Worm (Caenorhabditis elegans) whole organism, L2 larva: Measurements from ENCODE around the gene cpt-3.

Source experiments
- C34F6.9 ChIP-seq: fragments of 150-350 bp; optimal IDR thresholded peaks from 2 replicates; lab custom pipeline; 2014; ENCODE audit warnings: missing biosample characterization, missing genetic modification characterization
- F13H6.1 ChIP-seq: sonication (generic microtip); optimal IDR thresholded peaks from 2 replicates; lab custom pipeline; 2016; ENCODE audit warnings: missing genetic modification characterization, missing compliant biosample characterization
- R02D3.7 ChIP-seq: fragments of 150-350 bp; optimal IDR thresholded peaks from 2 replicates; lab custom pipeline; 2014; ENCODE audit warnings: missing biosample characterization, missing genetic modification characterization
- Y55F3AM.14 ChIP-seq: fragments of 200-800 bp; sonication (Bioruptor generic); optimal IDR thresholded peaks from 2 replicates; lab custom pipeline; 2018; ENCODE audit warnings: mild to moderate bottlenecking, missing genetic modification characterization, missing compliant biosample characterization
- ZK546.5 ChIP-seq: sonication (generic microtip); optimal IDR thresholded peaks from 2 replicates; lab custom pipeline; 2017; ENCODE audit warnings: missing biosample characterization, missing genetic modification characterization
- alr-1 ChIP-seq: fragments of 150-350 bp; optimal IDR thresholded peaks from 2 replicates; lab custom pipeline; 2014; ENCODE audit warnings: missing biosample characterization, missing genetic modification characterization
- aly-2 ChIP-seq: fragments of 150-350 bp; optimal IDR thresholded peaks from 2 replicates; lab custom pipeline; 2014; ENCODE audit warnings: missing biosample characterization, missing genetic modification characterization
- ama-1 ChIP-seq: fragments of 150-350 bp; optimal IDR thresholded peaks from 2 replicates; lab custom pipeline; 2018; ENCODE audit warnings: inconsistent platforms
- blmp-1 ChIP-seq: sonication (generic microtip); optimal IDR thresholded peaks from 2 replicates; lab custom pipeline; 2017; ENCODE audit warnings: missing genetic modification characterization, mild to moderate bottlenecking, missing compliant biosample characterization, antibody characterized with exemption, moderate library complexity; ENCODE audit not compliant: insufficient read depth
- ceh-82 ChIP-seq: fragments of 150-350 bp; optimal IDR thresholded peaks from 2 replicates; lab custom pipeline; 2014; ENCODE audit warnings: missing biosample characterization, missing genetic modification characterization
- crh-2 ChIP-seq: sonication (generic microtip); optimal IDR thresholded peaks from 2 replicates; lab custom pipeline; 2017; ENCODE audit warnings: missing biosample characterization, missing genetic modification characterization
- dmd-4 ChIP-seq: sonication (generic microtip); optimal IDR thresholded peaks from 2 replicates; lab custom pipeline; 2017; ENCODE audit warnings: missing biosample characterization, missing genetic modification characterization
- egl-27 ChIP-seq: sonication (generic microtip); optimal IDR thresholded peaks from 3 replicates; lab custom pipeline; 2017; ENCODE audit warnings: missing biosample characterization, missing genetic modification reagents, missing genetic modification characterization
- elt-3 ChIP-seq: sonication (generic microtip); optimal IDR thresholded peaks from 2 replicates; lab custom pipeline; 2017; ENCODE audit warnings: missing biosample characterization, missing genetic modification characterization
- fos-1 ChIP-seq: fragments of 150-350 bp; optimal IDR thresholded peaks from 2 replicates; lab custom pipeline; 2014; ENCODE audit warnings: missing biosample characterization, missing genetic modification characterization
- gmeb-1 ChIP-seq: fragments of 150-350 bp; optimal IDR thresholded peaks from 2 replicates; lab custom pipeline; 2014; ENCODE audit warnings: missing biosample characterization, missing genetic modification characterization
- lin-11 ChIP-seq: fragments of 150-350 bp; sonication (generic microtip); optimal IDR thresholded peaks from 2 replicates; lab custom pipeline; 2014; ENCODE audit warnings: missing biosample characterization, missing genetic modification characterization, inconsistent platforms, mixed read lengths
- lin-13 ChIP-seq: fragments of 150-350 bp; optimal IDR thresholded peaks from 2 replicates; lab custom pipeline; 2014; ENCODE audit warnings: missing biosample characterization, missing genetic modification reagents, missing genetic modification characterization
- lin-39 ChIP-seq: fragments of 150-350 bp; optimal IDR thresholded peaks from 2 replicates; lab custom pipeline; 2014; ENCODE audit warnings: missing biosample characterization, missing genetic modification reagents, missing genetic modification characterization
- lsy-2 ChIP-seq, 2 experiments: fragments of 150-350 bp in 1 of 2; sonication (generic microtip) in 1 of 2; optimal IDR thresholded peaks; 2 replicates each; lab custom pipeline; 2014 to 2017; ENCODE audit warnings: missing biosample characterization in 2 of 2, missing genetic modification characterization in 2 of 2
- mbf-1 ChIP-seq: sonication (generic microtip); optimal IDR thresholded peaks from 2 replicates; lab custom pipeline; 2017; ENCODE audit warnings: missing biosample characterization, missing genetic modification characterization
- mdl-1 ChIP-seq, 2 experiments: fragments of 150-350 bp in 1 of 2; sonication (generic microtip) in 1 of 2; optimal IDR thresholded peaks; 2 replicates each; lab custom pipeline; 2017; ENCODE audit warnings: missing biosample characterization in 2 of 2, missing genetic modification characterization in 2 of 2
- nhr-11 ChIP-seq: fragments of 150-350 bp; optimal IDR thresholded peaks from 2 replicates; lab custom pipeline; 2014; ENCODE audit warnings: missing biosample characterization, missing genetic modification characterization
- nhr-129 ChIP-seq: fragments of 150-350 bp; optimal IDR thresholded peaks from 2 replicates; lab custom pipeline; 2014; ENCODE audit warnings: missing biosample characterization, missing genetic modification characterization
- nhr-23 ChIP-seq: fragments of 150-350 bp; optimal IDR thresholded peaks from 2 replicates; lab custom pipeline; 2014; ENCODE audit warnings: missing biosample characterization, missing genetic modification reagents, missing genetic modification characterization
- nhr-237 ChIP-seq: fragments of 150-350 bp; optimal IDR thresholded peaks from 2 replicates; lab custom pipeline; 2014; ENCODE audit warnings: missing biosample characterization, missing genetic modification characterization
- nhr-25 ChIP-seq: fragments of 150-350 bp; sonication (generic microtip); optimal IDR thresholded peaks from 3 replicates; lab custom pipeline; 2014; ENCODE audit warnings: missing biosample characterization, missing genetic modification characterization
- nhr-6 ChIP-seq: fragments of 150-350 bp; optimal IDR thresholded peaks from 2 replicates; lab custom pipeline; 2014; ENCODE audit warnings: missing biosample characterization, missing genetic modification characterization
- peb-1 ChIP-seq: fragments of 150-350 bp; optimal IDR thresholded peaks from 2 replicates; lab custom pipeline; 2014; ENCODE audit warnings: missing biosample characterization, missing genetic modification characterization
- sem-4 ChIP-seq: fragments of 150-350 bp; optimal IDR thresholded peaks from 2 replicates; lab custom pipeline; 2014; ENCODE audit warnings: missing biosample characterization, missing genetic modification reagents, missing genetic modification characterization
- skn-1 ChIP-seq: sonication (generic microtip); optimal IDR thresholded peaks from 2 replicates; lab custom pipeline; 2017; ENCODE audit warnings: missing biosample characterization, missing genetic modification characterization
- sma-3 ChIP-seq: sonication (generic microtip); optimal IDR thresholded peaks from 2 replicates; lab custom pipeline; 2016; ENCODE audit warnings: missing genetic modification reagents, missing genetic modification characterization, missing compliant biosample characterization
- sma-9 ChIP-seq, 2 experiments: fragments of 150-350 bp in 1 of 2; sonication (generic microtip) in 1 of 2; optimal IDR thresholded peaks; 2 replicates each; lab custom pipeline; 2014 to 2016; ENCODE audit warnings: missing genetic modification characterization in 2 of 2, mild to moderate bottlenecking in 1 of 2, missing biosample characterization in 1 of 2, missing compliant biosample characterization in 1 of 2, missing genetic modification reagents in 1 of 2, moderate library complexity in 1 of 2
- snpc-4 ChIP-seq: fragments of 150-350 bp; optimal IDR thresholded peaks from 2 replicates; lab custom pipeline; 2014; ENCODE audit warnings: missing biosample characterization, missing genetic modification characterization
- unc-39 ChIP-seq: fragments of 150-350 bp; optimal IDR thresholded peaks from 2 replicates; lab custom pipeline; 2014; ENCODE audit warnings: missing biosample characterization, missing genetic modification characterization
- unc-55 ChIP-seq: fragments of 150-350 bp; sonication (generic microtip); optimal IDR thresholded peaks from 3 replicates; lab custom pipeline; 2014; ENCODE audit warnings: missing biosample characterization, missing genetic modification reagents, missing genetic modification characterization
- unc-62 ChIP-seq: fragments of 150-350 bp; optimal IDR thresholded peaks from 2 replicates; lab custom pipeline; 2014; ENCODE audit warnings: missing biosample characterization, missing genetic modification reagents, missing genetic modification characterization
- zag-1 ChIP-seq: fragments of 150-350 bp; optimal IDR thresholded peaks from 2 replicates; lab custom pipeline; 2014; ENCODE audit warnings: missing biosample characterization, missing genetic modification characterization
- ztf-1 ChIP-seq: fragments of 200-800 bp; sonication (Bioruptor generic); conservative IDR thresholded peaks from 2 replicates; pipeline ENCODE4 v1.3.6; 2022; ENCODE audit warnings: missing genetic modification characterization, missing compliant biosample characterization
- ztf-11 ChIP-seq: sonication (generic microtip); optimal IDR thresholded peaks from 2 replicates; lab custom pipeline; 2017; ENCODE audit warnings: missing biosample characterization, missing genetic modification characterization
- ztf-4 ChIP-seq: fragments of 150-350 bp; optimal IDR thresholded peaks from 2 replicates; lab custom pipeline; 2014; ENCODE audit warnings: missing biosample characterization, missing genetic modification characterization

cpt-3 gene

ce11 chrIII:2091367-2091766 lies 8.7 kb downstream of the cpt-3 start:
- TF ChIP-seq sem-4, result no peak
- TF ChIP-seq peb-1, result no peak
- peak; percentile 67 for TF ChIP-seq fos-1 (tag; lab: Kevin White, UChicago)
- TF ChIP-seq Y55F3AM.14 (GFP tag; lab: Kevin White, UChicago), result no peak
- TF ChIP-seq sma-3 (GFP tag; lab: Kevin White, UChicago), result no peak

DNA sequence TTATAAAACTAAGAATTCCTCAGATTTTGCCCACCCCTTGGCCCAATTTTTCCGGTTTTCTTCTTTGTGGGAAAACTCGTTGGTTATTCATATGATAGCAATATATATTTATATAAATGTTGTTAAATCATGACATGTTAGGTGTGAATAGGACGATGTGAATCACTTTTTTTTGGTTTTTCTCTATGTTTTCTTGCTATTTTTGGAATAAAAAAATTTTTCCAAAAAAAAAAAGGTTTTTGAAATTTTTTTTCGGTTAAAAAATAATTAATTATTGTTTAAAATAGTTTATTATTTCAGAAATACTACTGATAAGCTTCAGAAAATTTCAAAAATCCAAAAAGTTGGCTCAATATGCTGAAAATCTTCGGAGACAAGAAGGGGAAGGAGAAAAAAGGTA lies 9.8 kb downstream of the cpt-3 start, which contains the start of gene Y48G9A.9:
Y48G9A.9 (plus strand) TSS at position 301 of the 400 bp plus-strand sequence.
- no peak for TF ChIP-seq nhr-129 (tag; lab: Kevin White, UChicago)
- no peak for TF ChIP-seq ztf-1 (GFP tag; lab: Robert Waterston, UW)
- TF ChIP-seq gmeb-1, result no peak
- TF ChIP-seq F13H6.1 (tag; lab: Kevin White, UChicago), result no peak
- no peak for TF ChIP-seq fos-1 (tag; lab: Kevin White, UChicago)
- TF ChIP-seq dmd-4 (tag; lab: Kevin White, UChicago), result no peak
- TF ChIP-seq nhr-23, result no peak
- no peak for TF ChIP-seq nhr-237
- TF ChIP-seq nhr-11 (tag; lab: Kevin White, UChicago), result no peak
- TF ChIP-seq C34F6.9, result no peak
- no peak for TF ChIP-seq lin-39 (tag; lab: Kevin White, UChicago)
- no peak for TF ChIP-seq crh-2 (tag; lab: Kevin White, UChicago)
- TF ChIP-seq sem-4, result no peak
- TF ChIP-seq snpc-4, result no peak
- TF ChIP-seq nhr-25 (tag; lab: Kevin White, UChicago), result no peak
- TF ChIP-seq blmp-1 (tag; lab: Kevin White, UChicago), result no peak

DNA sequence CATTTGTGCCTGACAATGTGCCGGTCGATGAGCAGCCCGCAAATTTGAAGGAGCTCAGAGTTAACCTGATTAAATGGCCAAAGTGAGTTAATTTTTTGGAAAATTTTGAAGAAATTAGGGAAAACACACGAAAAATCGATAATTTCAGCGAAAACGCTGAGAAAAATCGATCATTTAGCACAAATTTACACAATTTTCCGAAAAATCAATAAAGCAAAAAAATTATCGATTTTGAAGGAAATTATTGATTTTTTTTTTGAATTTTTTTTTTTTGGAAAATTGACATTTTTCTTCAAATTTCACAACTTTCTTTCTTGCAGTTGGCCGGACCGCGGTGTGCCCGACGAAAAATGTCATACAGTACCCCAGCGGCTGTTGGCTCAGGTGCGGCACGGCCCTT lies 15.6 kb downstream of the cpt-3 start:
- TF ChIP-seq lin-13 (GFP tag; lab: Kevin White, UChicago) (no peak), dmd-4 (tag; lab: Kevin White, UChicago) (no peak), ztf-11 (tag; lab: Kevin White, UChicago) (no peak), ztf-1 (GFP tag; lab: Robert Waterston, UW) (no peak), nhr-11 (tag; lab: Kevin White, UChicago) (no peak), R02D3.7 (tag; lab: Kevin White, UChicago) (no peak), C34F6.9 (no peak), unc-55 (no peak), alr-1 (tag; lab: Kevin White, UChicago) (no peak), sma-3 (GFP tag; lab: Kevin White, UChicago) (no peak), Y55F3AM.14 (GFP tag; lab: Kevin White, UChicago) (no peak), nhr-6 (tag; lab: Kevin White, UChicago) (no peak)

DNA sequence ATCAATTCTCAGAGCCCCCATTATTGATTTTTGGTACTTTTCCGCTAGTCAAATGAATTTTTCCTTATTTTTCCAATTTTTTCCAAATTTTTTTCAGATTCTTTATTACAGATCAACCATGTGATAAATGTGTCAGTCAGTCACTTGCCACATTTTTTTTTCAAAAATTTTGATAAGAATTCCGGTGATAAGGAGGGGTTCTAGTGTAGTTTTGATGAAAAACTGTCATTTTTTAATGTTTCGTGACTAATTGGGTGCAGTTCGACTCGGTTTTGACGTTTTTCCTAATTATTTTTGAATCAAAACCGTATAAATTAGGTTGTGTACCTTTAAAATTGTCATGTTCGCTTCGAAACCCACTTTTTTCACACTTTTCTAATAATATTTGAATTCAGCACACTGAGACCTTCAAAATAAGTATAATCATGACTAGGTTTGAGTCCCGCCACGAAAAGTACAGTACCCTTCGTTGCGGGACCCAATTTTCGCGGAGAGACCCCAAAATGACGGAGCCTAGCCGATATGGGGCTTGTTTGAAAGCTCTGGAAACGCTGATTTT lies 17.3 kb downstream of the cpt-3 start:
- peak; percentile 98 for TF ChIP-seq fos-1 (tag; lab: Kevin White, UChicago)
- TF ChIP-seq sma-9 (GFP tag; optimal IDR thresholded peaks at IDR 0.05; lab: Kevin White, UChicago), result no peak
- no peak for TF ChIP-seq sma-9 (tag; optimal IDR thresholded peaks at IDR 0.05; lab: Kevin White, UChicago)
- peak; percentile 67 for TF ChIP-seq crh-2 (tag; lab: Kevin White, UChicago)

DNA sequence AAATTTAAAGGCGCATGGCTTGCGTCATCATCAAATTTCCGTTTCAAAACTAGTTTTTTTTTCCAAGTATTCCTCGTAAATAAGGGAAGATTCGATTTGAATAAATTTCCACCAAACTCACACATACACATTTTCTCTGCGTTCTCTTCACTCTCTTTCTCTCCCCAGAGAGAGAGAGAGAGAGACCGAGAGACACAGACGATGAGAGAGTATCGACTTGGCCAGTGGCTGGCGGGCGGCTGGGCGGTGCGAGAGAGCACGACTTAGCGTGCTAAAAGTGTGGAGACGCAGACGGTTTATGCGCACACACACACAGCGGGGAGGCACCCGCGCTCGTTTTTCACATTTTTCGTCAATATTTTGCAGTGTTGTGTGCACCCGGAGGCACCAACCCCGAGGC lies 18.2 kb downstream of the cpt-3 start:
- TF ChIP-seq egl-27 (tag; lab: Kevin White, UChicago), result peak; percentile 38
- no peak for TF ChIP-seq nhr-23
- peak; percentile 75 for TF ChIP-seq crh-2 (tag; lab: Kevin White, UChicago)
- TF ChIP-seq lin-13 (GFP tag; lab: Kevin White, UChicago), result peak; percentile 82
- no peak for TF ChIP-seq ceh-82
- TF ChIP-seq unc-39 (tag; lab: Kevin White, UChicago), result no peak
- no peak for TF ChIP-seq ZK546.5
- no peak for TF ChIP-seq elt-3 (tag; lab: Kevin White, UChicago)
- TF ChIP-seq ztf-1 (GFP tag; lab: Robert Waterston, UW), result no peak
- TF ChIP-seq sma-3 (GFP tag; lab: Kevin White, UChicago), result peak; percentile 37
- no peak for TF ChIP-seq R02D3.7 (tag; lab: Kevin White, UChicago)
- TF ChIP-seq zag-1 (tag; lab: Kevin White, UChicago), result peak; percentile 70
- TF ChIP-seq aly-2, result no peak
- TF ChIP-seq lin-39 (tag; lab: Kevin White, UChicago), result no peak
- no peak for TF ChIP-seq unc-62 (GFP tag; lab: Kevin White, UChicago)
- TF ChIP-seq F13H6.1 (tag; lab: Kevin White, UChicago), result peak; percentile 83
- TF ChIP-seq nhr-6 (tag; lab: Kevin White, UChicago), result no peak
- TF ChIP-seq dmd-4 (tag; lab: Kevin White, UChicago), result no peak
- TF ChIP-seq nhr-11 (tag; lab: Kevin White, UChicago), result no peak
- no peak for TF ChIP-seq mbf-1 (tag; lab: Kevin White, UChicago)
- peak; percentile 23 for TF ChIP-seq Y55F3AM.14 (GFP tag; lab: Kevin White, UChicago)
- peak; percentile 68 to 86 for TF ChIP-seq lsy-2 (tag; optimal IDR thresholded peaks at IDR 0.05; lab: Kevin White, UChicago)
- TF ChIP-seq ama-1, result no peak
- TF ChIP-seq ztf-4 (tag; lab: Kevin White, UChicago), result no peak
- TF ChIP-seq mdl-1 (tag; optimal IDR thresholded peaks at IDR 0.05; lab: Kevin White, UChicago), result peak in 1 of 2 experiments; percentile 54
- TF ChIP-seq skn-1 (tag; lab: Kevin White, UChicago), result no peak
- TF ChIP-seq ztf-11 (tag; lab: Kevin White, UChicago), result no peak
- no peak for TF ChIP-seq peb-1
- peak; percentile 48 for TF ChIP-seq fos-1 (tag; lab: Kevin White, UChicago)
- TF ChIP-seq snpc-4, result peak; percentile 15
- TF ChIP-seq nhr-237, result no peak
- TF ChIP-seq lin-11, result peak; percentile 57
- TF ChIP-seq nhr-129 (tag; lab: Kevin White, UChicago), result peak; percentile 72
